Worm (Caenorhabditis elegans) whole organism, late embryonic: Measurements from ENCODE around the gene hsp-60.

ENCODE experiments used
- C08G9.2 ChIP-seq: sonication (generic microtip); optimal IDR thresholded peaks from 2 replicates; lab custom pipeline; 2016; ENCODE audit warnings: mild to moderate bottlenecking, missing genetic modification characterization, moderate library complexity, missing compliant biosample characterization
- F13H6.1 ChIP-seq: sonication (generic microtip); optimal IDR thresholded peaks from 2 replicates; lab custom pipeline; 2016; ENCODE audit warnings: missing genetic modification characterization, missing compliant biosample characterization
- T23F11.4 ChIP-seq: fragments of 200-800 bp; sonication (Bioruptor generic); optimal IDR thresholded peaks from 2 replicates; lab custom pipeline; 2018; ENCODE audit warnings: mild to moderate bottlenecking, missing genetic modification characterization, missing compliant biosample characterization
- Y22D7AL.16 ChIP-seq: sonication (generic microtip); optimal IDR thresholded peaks from 2 replicates; lab custom pipeline; 2016; ENCODE audit warnings: missing genetic modification characterization, missing compliant biosample characterization
- ahr-1 ChIP-seq: sonication (generic microtip); optimal IDR thresholded peaks from 2 replicates; lab custom pipeline; 2016; ENCODE audit warnings: missing genetic modification characterization, missing compliant biosample characterization
- ceh-14 ChIP-seq: sonication (generic microtip); optimal IDR thresholded peaks from 2 replicates; lab custom pipeline; 2016; ENCODE audit warnings: missing genotype, missing genetic modification characterization, missing compliant biosample characterization
- ceh-19 ChIP-seq: fragments of 200-800 bp; sonication (Bioruptor generic); optimal IDR thresholded peaks from 2 replicates; lab custom pipeline; 2018; ENCODE audit warnings: mild to moderate bottlenecking, missing genetic modification characterization, missing compliant biosample characterization
- ceh-2 ChIP-seq: sonication (generic microtip); optimal IDR thresholded peaks from 2 replicates; lab custom pipeline; 2016; ENCODE audit warnings: missing genotype, missing genetic modification characterization, missing compliant biosample characterization
- ceh-22 ChIP-seq: sonication (generic microtip); optimal IDR thresholded peaks from 2 replicates; lab custom pipeline; 2017; ENCODE audit warnings: missing biosample characterization, missing genetic modification characterization
- ceh-31 ChIP-seq: sonication (generic microtip); optimal IDR thresholded peaks from 2 replicates; lab custom pipeline; 2016; ENCODE audit warnings: missing genetic modification characterization, missing compliant biosample characterization
- ceh-48 ChIP-seq: sonication (generic microtip); optimal IDR thresholded peaks from 2 replicates; lab custom pipeline; 2016; ENCODE audit warnings: missing genetic modification characterization, inconsistent platforms, missing compliant biosample characterization
- ceh-6 ChIP-seq: fragments of 200-800 bp; sonication (Bioruptor generic); optimal IDR thresholded peaks from 2 replicates; lab custom pipeline; 2018; ENCODE audit warnings: mild to moderate bottlenecking, missing genetic modification characterization, missing compliant biosample characterization
- ceh-9 ChIP-seq: sonication (generic microtip); optimal IDR thresholded peaks from 2 replicates; lab custom pipeline; 2016; ENCODE audit warnings: mild to moderate bottlenecking, missing genetic modification characterization, inconsistent platforms, missing compliant biosample characterization
- dve-1 ChIP-seq: sonication (generic microtip); optimal IDR thresholded peaks from 2 replicates; lab custom pipeline; 2017; ENCODE audit warnings: antibody characterized with exemption, mild to moderate bottlenecking, missing genetic modification characterization, missing compliant biosample characterization
- elt-2 ChIP-seq: sonication (generic microtip); optimal IDR thresholded peaks from 2 replicates; lab custom pipeline; 2016; ENCODE audit warnings: missing genetic modification reagents, missing genetic modification characterization, missing compliant biosample characterization
- elt-4 ChIP-seq: sonication (generic microtip); optimal IDR thresholded peaks from 2 replicates; lab custom pipeline; 2016; ENCODE audit warnings: missing genetic modification characterization, missing compliant biosample characterization
- ets-4 ChIP-seq: sonication (generic microtip); optimal IDR thresholded peaks from 2 replicates; lab custom pipeline; 2016; ENCODE audit warnings: missing genetic modification characterization, missing compliant biosample characterization
- fax-1 ChIP-seq: sonication (generic microtip); optimal IDR thresholded peaks from 2 replicates; lab custom pipeline; 2016; ENCODE audit warnings: missing genotype, missing genetic modification characterization, missing compliant biosample characterization
- fkh-6 ChIP-seq: sonication (generic microtip); optimal IDR thresholded peaks from 2 replicates; lab custom pipeline; 2016; ENCODE audit warnings: missing genetic modification characterization, missing compliant biosample characterization
- gmeb-2 ChIP-seq: sonication (generic microtip); optimal IDR thresholded peaks from 2 replicates; lab custom pipeline; 2016; ENCODE audit warnings: missing genetic modification characterization, inconsistent platforms, missing compliant biosample characterization
- hlh-15 ChIP-seq: sonication (generic microtip); optimal IDR thresholded peaks from 2 replicates; lab custom pipeline; 2016; ENCODE audit warnings: missing genetic modification characterization, missing compliant biosample characterization
- hlh-6 ChIP-seq: sonication (generic microtip); optimal IDR thresholded peaks from 2 replicates; lab custom pipeline; 2016; ENCODE audit warnings: missing genotype, missing genetic modification characterization, missing compliant biosample characterization
- hlh-8 ChIP-seq: sonication (generic microtip); optimal IDR thresholded peaks from 2 replicates; lab custom pipeline; 2016; ENCODE audit warnings: missing genotype, missing genetic modification characterization, missing compliant biosample characterization
- lim-6 ChIP-seq: sonication (generic microtip); optimal IDR thresholded peaks from 2 replicates; lab custom pipeline; 2016; ENCODE audit warnings: missing genetic modification characterization, missing compliant biosample characterization
- lin-11 ChIP-seq: fragments of 200-800 bp; sonication (Bioruptor generic); optimal IDR thresholded peaks from 2 replicates; lab custom pipeline; 2018; ENCODE audit warnings: mild to moderate bottlenecking, missing genetic modification characterization, missing compliant biosample characterization
- madf-2 ChIP-seq: sonication (generic microtip); optimal IDR thresholded peaks from 2 replicates; lab custom pipeline; 2017; ENCODE audit warnings: missing genetic modification characterization, missing compliant biosample characterization
- nfya-1 ChIP-seq: sonication (generic microtip); optimal IDR thresholded peaks from 2 replicates; lab custom pipeline; 2017; ENCODE audit warnings: missing genetic modification characterization, mild to moderate bottlenecking, missing compliant biosample characterization, antibody characterized with exemption, moderate library complexity
- npax-4 ChIP-seq: sonication (generic microtip); optimal IDR thresholded peaks from 2 replicates; lab custom pipeline; 2016; ENCODE audit warnings: missing genetic modification characterization, missing compliant biosample characterization
- odd-2 ChIP-seq: sonication (generic microtip); optimal IDR thresholded peaks from 2 replicates; lab custom pipeline; 2017; ENCODE audit warnings: antibody characterized with exemption, mild to moderate bottlenecking, missing genetic modification characterization, missing compliant biosample characterization
- pag-3 ChIP-seq: sonication (generic microtip); optimal IDR thresholded peaks from 2 replicates; lab custom pipeline; 2016; ENCODE audit warnings: missing compliant biosample characterization, missing genetic modification characterization, borderline replicate concordance
- pat-9 ChIP-seq: fragments of 200-800 bp; sonication (Bioruptor generic); optimal IDR thresholded peaks from 2 replicates; lab custom pipeline; 2018; ENCODE audit warnings: mild to moderate bottlenecking, missing genetic modification characterization, moderate library complexity, missing compliant biosample characterization
- pha-2 ChIP-seq: sonication (generic microtip); optimal IDR thresholded peaks from 2 replicates; lab custom pipeline; 2017; ENCODE audit warnings: mild to moderate bottlenecking, missing genetic modification characterization, missing compliant biosample characterization
- pha-4 ChIP-seq: fragments of 150-350 bp; optimal IDR thresholded peaks from 2 replicates; lab custom pipeline; 2018; ENCODE audit warnings: missing biosample characterization, missing genetic modification reagents, missing genetic modification characterization
- pros-1 ChIP-seq: fragments of 150-350 bp; optimal IDR thresholded peaks from 2 replicates; lab custom pipeline; 2014; ENCODE audit warnings: missing biosample characterization, missing genetic modification reagents, missing genetic modification characterization
- rnt-1 ChIP-seq: sonication (generic microtip); optimal IDR thresholded peaks from 2 replicates; lab custom pipeline; 2016; ENCODE audit warnings: missing genetic modification characterization, missing compliant biosample characterization
- sox-2 ChIP-seq: fragments of 200-800 bp; sonication (Bioruptor generic); IDR thresholded peaks from 2 replicates; pipeline ENCODE4 v1.3.6; 2022; ENCODE audit warnings: missing genetic modification reagents, missing genetic modification characterization, missing compliant biosample characterization
- sox-4 ChIP-seq: sonication (generic microtip); optimal IDR thresholded peaks from 2 replicates; lab custom pipeline; 2017; ENCODE audit warnings: mild to moderate bottlenecking, missing genetic modification characterization, inconsistent platforms, missing compliant biosample characterization
- tbx-7 ChIP-seq: sonication (generic microtip); optimal IDR thresholded peaks from 2 replicates; lab custom pipeline; 2016; ENCODE audit warnings: missing genotype, missing genetic modification characterization, missing compliant biosample characterization
- ttx-3 ChIP-seq: sonication (generic microtip); optimal IDR thresholded peaks from 2 replicates; lab custom pipeline; 2016; ENCODE audit warnings: missing genetic modification reagents, missing genetic modification characterization, missing compliant biosample characterization
- unc-3 ChIP-seq, 2 experiments: fragments of 200-800 bp in 1 of 2; sonication (Bioruptor generic) in 1 of 2; sonication (generic microtip) in 1 of 2; conservative IDR thresholded peaks in 1 of 2; optimal IDR thresholded peaks in 1 of 2; 2 replicates each; pipeline versions ENCODE4 v1.3.6 to Lab custom; 2016 to 2022; ENCODE audit warnings: missing compliant biosample characterization in 2 of 2, missing genetic modification characterization in 2 of 2, missing genetic modification reagents in 1 of 2
- unc-42 ChIP-seq: sonication (generic microtip); optimal IDR thresholded peaks from 2 replicates; lab custom pipeline; 2016; ENCODE audit warnings: missing genotype, missing genetic modification characterization, missing compliant biosample characterization
- unc-55 ChIP-seq: sonication (generic microtip); optimal IDR thresholded peaks from 2 replicates; lab custom pipeline; 2017; ENCODE audit warnings: missing biosample characterization, missing genetic modification reagents, missing genetic modification characterization
- zip-5 ChIP-seq: sonication (generic microtip); optimal IDR thresholded peaks from 2 replicates; lab custom pipeline; 2016; ENCODE audit warnings: missing genetic modification characterization, missing compliant biosample characterization
- ztf-16 ChIP-seq: sonication (generic microtip); optimal IDR thresholded peaks from 2 replicates; lab custom pipeline; 2017; ENCODE audit warnings: missing genetic modification characterization, missing compliant biosample characterization

Gene hsp-60

DNA sequence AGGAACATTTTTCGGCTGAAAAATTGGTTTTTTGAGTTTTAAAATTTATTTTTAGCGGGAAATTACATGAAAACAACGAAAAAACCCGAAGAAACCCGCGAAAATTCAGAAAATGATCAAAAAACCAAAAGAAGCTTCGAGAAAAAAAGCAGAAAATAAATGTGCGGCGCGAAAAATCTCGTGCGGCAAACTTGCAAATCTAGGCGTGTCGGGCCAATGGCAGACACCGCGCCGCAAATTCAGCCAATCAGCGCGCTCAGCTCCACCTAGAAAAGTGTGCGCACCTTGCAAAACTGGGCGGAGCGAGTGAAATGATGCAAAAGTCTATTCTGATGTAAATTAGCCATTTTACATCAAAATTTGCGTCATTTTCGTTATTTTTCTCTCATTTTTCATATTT is 627 bp upstream of the hsp-60 start, which contains the start of gene Y22D7AL.10 (continued):
- peak; percentile 90 for TF ChIP-seq ceh-14 (tag; lab: Kevin White, UChicago)
- peak; percentile 82 for TF ChIP-seq hlh-6 (tag; lab: Kevin White, UChicago)
- peak; percentile 93 for TF ChIP-seq elt-2 (tag; lab: Kevin White, UChicago)
- peak; percentile 91 for TF ChIP-seq pat-9 (tag; lab: Kevin White, UChicago)
- TF ChIP-seq gmeb-2, result peak; percentile 74
- peak; percentile 79 for TF ChIP-seq ttx-3 (tag; lab: Kevin White, UChicago)
- peak; percentile 100 for TF ChIP-seq nfya-1
- TF ChIP-seq ztf-16 (tag; lab: Kevin White, UChicago), result peak; percentile 89
- peak; percentile 36 for TF ChIP-seq npax-4 (tag; lab: Kevin White, UChicago)
- peak; percentile 85 for TF ChIP-seq C08G9.2 (tag; lab: Kevin White, UChicago)
- TF ChIP-seq ceh-6 (GFP tag; lab: Kevin White, UChicago), result peak; percentile 66
- TF ChIP-seq lim-6 (tag; lab: Kevin White, UChicago), result peak; percentile 57
- peak; percentile 83 for TF ChIP-seq dve-1
- TF ChIP-seq zip-5 (tag; lab: Kevin White, UChicago), result peak; percentile 48
- TF ChIP-seq Y22D7AL.16 (tag; lab: Kevin White, UChicago), result peak; percentile 20
- TF ChIP-seq tbx-7 (tag; lab: Kevin White, UChicago), result peak; percentile 66
- no peak for TF ChIP-seq pag-3
- TF ChIP-seq unc-55 (GFP tag; lab: Kevin White, UChicago), result no peak
- TF ChIP-seq ceh-9 (tag; lab: Kevin White, UChicago), result no peak
- TF ChIP-seq odd-2 (tag; lab: Kevin White, UChicago), result peak; percentile 45
- TF ChIP-seq madf-2, result peak; percentile 72
- TF ChIP-seq ceh-19, result peak; percentile 87
- TF ChIP-seq T23F11.4 (GFP tag; lab: Kevin White, UChicago), result peak; percentile 72
- peak; percentile 21 for TF ChIP-seq ceh-22
- TF ChIP-seq pha-4 (tag; lab: Kevin White, UChicago), result no peak
- TF ChIP-seq elt-4 (tag; lab: Kevin White, UChicago), result no peak
- peak; percentile 18 for TF ChIP-seq pros-1
- TF ChIP-seq ceh-2 (tag; lab: Kevin White, UChicago), result peak; percentile 85
- peak; percentile 80 for TF ChIP-seq F13H6.1 (tag; lab: Kevin White, UChicago)
- peak; percentile 7 for TF ChIP-seq hlh-15 (tag; lab: Kevin White, UChicago)
- peak; percentile 96 for TF ChIP-seq rnt-1 (tag; lab: Kevin White, UChicago)
- peak; percentile 79 for TF ChIP-seq hlh-8 (tag; lab: Kevin White, UChicago)
- TF ChIP-seq fax-1 (tag; lab: Kevin White, UChicago), result peak; percentile 80
- TF ChIP-seq ceh-31 (tag; lab: Kevin White, UChicago), result peak; percentile 95
- peak; percentile 67 for TF ChIP-seq lin-11 (tag; lab: Kevin White, UChicago)
- TF ChIP-seq unc-3 (GFP tag; conservative IDR thresholded peaks at IDR 0.05; lab: Robert Waterston, UW), result 0 out of 2 replicates have a peak, but pooled peaks have one; percentile 45
- TF ChIP-seq unc-3 (tag; optimal IDR thresholded peaks at IDR 0.05; lab: Kevin White, UChicago), result peak; percentile 82
- peak; percentile 59 for TF ChIP-seq ahr-1
- TF ChIP-seq fkh-6 (tag; lab: Kevin White, UChicago), result peak; percentile 76
- TF ChIP-seq ets-4 (tag; lab: Kevin White, UChicago), result peak; percentile 49
- peak; percentile 54 for TF ChIP-seq sox-4 (tag; lab: Kevin White, UChicago)
- peak; percentile 64 for TF ChIP-seq sox-2 (GFP tag; lab: Robert Waterston, UW)
- TF ChIP-seq pha-2, result peak; percentile 84
- peak; percentile 89 for TF ChIP-seq unc-42
- TF ChIP-seq ceh-48 (tag; lab: Kevin White, UChicago), result peak; percentile 51
